Fruit fly (Drosophila melanogaster) whole organism, adult: ENCODE data around the gene comm3.

Experiments used
- CG11617 ChIP-seq: fragments of 200-800 bp; sonication (Bioruptor generic); optimal IDR thresholded peaks from 2 replicates; lab custom pipeline; 2017; ENCODE audit warnings: mild to moderate bottlenecking, missing biosample characterization, missing genetic modification reagents, missing genetic modification characterization
- CG12768 ChIP-seq: fragments of 200-800 bp; sonication (Bioruptor generic); optimal IDR thresholded peaks from 2 replicates; lab custom pipeline; 2017; ENCODE audit warnings: missing biosample characterization, missing genetic modification characterization, mild to moderate bottlenecking, moderate library complexity, missing genetic modification reagents
- CG14711 ChIP-seq: fragments of 200-800 bp; sonication (Bioruptor generic); optimal IDR thresholded peaks from 2 replicates; lab custom pipeline; 2018; ENCODE audit warnings: missing biosample characterization, mild to moderate bottlenecking, missing genetic modification characterization, moderate library complexity
- CG1620 ChIP-seq: fragments of 200-800 bp; sonication (Bioruptor generic); optimal IDR thresholded peaks from 2 replicates; lab custom pipeline; 2016; ENCODE audit warnings: missing biosample characterization, missing genetic modification characterization
- CG33017 ChIP-seq: fragments of 200-800 bp; sonication (Bioruptor generic); optimal IDR thresholded peaks from 2 replicates; lab custom pipeline; 2018; ENCODE audit warnings: missing biosample characterization, mild to moderate bottlenecking, missing genetic modification characterization, moderate library complexity
- CG5204 ChIP-seq: fragments of 200-800 bp; sonication (Bioruptor generic); optimal IDR thresholded peaks from 2 replicates; lab custom pipeline; 2016; ENCODE audit warnings: missing biosample characterization, missing genetic modification characterization
- CG7045 ChIP-seq: fragments of 200-800 bp; sonication (Bioruptor generic); optimal IDR thresholded peaks from 2 replicates; lab custom pipeline; 2017; ENCODE audit warnings: missing biosample characterization, mild to moderate bottlenecking, missing genetic modification characterization
- CG7101 ChIP-seq: fragments of 200-800 bp; sonication (Bioruptor generic); optimal IDR thresholded peaks from 2 replicates; lab custom pipeline; 2018; ENCODE audit warnings: missing biosample characterization, mild to moderate bottlenecking, missing genetic modification characterization, moderate library complexity
- Clk ChIP-seq: fragments of 200-800 bp; sonication (Bioruptor generic); optimal IDR thresholded peaks from 2 replicates; lab custom pipeline; 2017; ENCODE audit warnings: missing biosample characterization, missing genetic modification characterization
- Crg-1 ChIP-seq: fragments of 200-800 bp; sonication (Bioruptor generic); optimal IDR thresholded peaks from 2 replicates; lab custom pipeline; 2016; ENCODE audit warnings: missing biosample characterization, missing genetic modification characterization
- Hr96 ChIP-seq: fragments of 200-800 bp; sonication (Bioruptor generic); optimal IDR thresholded peaks from 2 replicates; lab custom pipeline; 2016; ENCODE audit warnings: missing biosample characterization, missing genetic modification characterization
- Mnt ChIP-seq: fragments of 200-800 bp; sonication (Bioruptor generic); optimal IDR thresholded peaks from 2 replicates; lab custom pipeline; 2016; ENCODE audit warnings: missing biosample characterization, mild to moderate bottlenecking, missing genetic modification characterization
- bab1 ChIP-seq: fragments of 200-800 bp; sonication (Bioruptor generic); optimal IDR thresholded peaks from 3 replicates; lab custom pipeline; 2019; ENCODE audit warnings: missing biosample characterization, mild to moderate bottlenecking, missing genetic modification characterization, moderate library complexity
- cic ChIP-seq: fragments of 200-800 bp; sonication (Bioruptor generic); optimal IDR thresholded peaks from 2 replicates; lab custom pipeline; 2017; ENCODE audit warnings: missing biosample characterization, mild to moderate bottlenecking, missing genetic modification characterization, moderate library complexity
- cnc ChIP-seq, 2 experiments: fragments of >200 bp; optimal IDR thresholded peaks; 2 replicates each; lab custom pipeline; 2017
- kay ChIP-seq: fragments of 200-800 bp; sonication (Bioruptor generic); peaks from one replicate; lab custom pipeline; 2016; ENCODE audit warnings: missing biosample characterization, missing genetic modification characterization, borderline replicate concordance
- ovo ChIP-seq: fragments of 200-800 bp; sonication (Bioruptor generic); optimal IDR thresholded peaks from 2 replicates; lab custom pipeline; 2016; ENCODE audit warnings: missing biosample characterization, missing genetic modification characterization
- pad ChIP-seq: fragments of 200-800 bp; sonication (Bioruptor generic); optimal IDR thresholded peaks from 3 replicates; lab custom pipeline; 2017; ENCODE audit warnings: missing biosample characterization, missing genetic modification characterization, mild to moderate bottlenecking, moderate library complexity, missing genetic modification reagents
- tj ChIP-seq: fragments of 200-800 bp; sonication (Bioruptor generic); optimal IDR thresholded peaks from 3 replicates; lab custom pipeline; 2017; ENCODE audit warnings: missing biosample characterization, mild to moderate bottlenecking, missing genetic modification characterization, moderate library complexity
- toe ChIP-seq: fragments of 200-800 bp; sonication (Bioruptor generic); optimal IDR thresholded peaks from 2 replicates; lab custom pipeline; 2016; ENCODE audit warnings: missing biosample characterization, missing genetic modification characterization

comm3 gene

DNA sequence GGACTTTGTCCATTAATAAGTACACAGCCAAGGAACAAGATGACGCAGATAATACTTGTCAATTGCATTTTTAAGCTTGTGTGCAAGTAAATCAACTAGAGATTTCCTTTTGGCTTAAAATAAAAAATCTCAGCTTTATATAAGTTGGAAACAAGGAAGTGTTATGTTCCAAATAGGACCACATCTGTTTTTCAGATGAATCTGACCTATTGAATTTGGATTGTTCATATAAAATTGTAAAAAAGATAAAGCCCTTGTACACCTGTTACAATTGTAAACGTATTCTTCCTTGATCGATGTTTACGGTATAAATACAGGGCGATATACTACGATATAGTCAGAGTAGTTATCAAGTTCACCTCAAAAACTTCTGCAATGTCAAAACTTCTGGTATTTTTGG is 9.7 kb upstream of the comm3 start, which contains the start of the genes Eig71Ef and Eig71Eg:
Gene Eig71Ef (minus strand): TSS at position 101 of the 400 bp plus-strand sequence.
Gene Eig71Eg (plus strand): TSS at position 339 of the 400 bp plus-strand sequence.
- TF ChIP-seq toe (GFP tag; lab: Kevin White, UChicago) = no peak
- TF ChIP-seq cnc (optimal IDR thresholded peaks at IDR 0.05; lab: Kevin White, UChicago) = no peak
- no peak for TF ChIP-seq CG33017
- no peak for TF ChIP-seq CG11617
- no peak for TF ChIP-seq Hr96 (GFP tag; lab: Kevin White, UChicago)
- TF ChIP-seq CG12768 (GFP tag; lab: Kevin White, UChicago) = no peak
- no peak for TF ChIP-seq bab1 (GFP tag; lab: Kevin White, UChicago)
- no peak for TF ChIP-seq CG7101 (tag; lab: Kevin White, UChicago)
- TF ChIP-seq CG5204 = no peak
- TF ChIP-seq Mnt (GFP tag; lab: Kevin White, UChicago) = no peak

DNA sequence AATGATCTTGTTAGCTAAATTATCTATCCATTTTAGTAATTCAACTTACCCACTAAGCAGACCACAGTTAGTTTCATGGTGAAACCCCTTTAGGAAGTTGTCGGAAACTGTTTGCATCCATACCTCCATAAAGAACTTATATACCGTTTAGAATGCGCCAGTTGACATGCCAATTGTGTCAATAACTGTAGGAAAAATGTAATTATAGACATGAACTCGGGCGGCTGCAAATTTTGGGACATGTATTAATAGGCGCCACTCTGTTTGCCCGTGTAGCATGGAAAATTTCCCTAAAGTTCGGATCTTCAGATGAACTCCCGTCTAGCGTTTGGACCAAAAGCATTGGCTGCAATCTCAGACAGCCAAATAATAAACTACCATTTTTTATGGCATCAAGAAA is 8.3 kb upstream of the comm3 start, which contains the start of gene Eig71Ee:
Gene Eig71Ee (minus strand): TSS at position 101 of the 400 bp plus-strand sequence.
- TF ChIP-seq CG11617 (no peak), Crg-1 (GFP tag; lab: Kevin White, UChicago) (no peak), Clk (GFP tag; lab: Kevin White, UChicago) (no peak), cnc (optimal IDR thresholded peaks at IDR 0.05; lab: Kevin White, UChicago) (no peak), toe (GFP tag; lab: Kevin White, UChicago) (no peak), cic (GFP tag; lab: Kevin White, UChicago) (no peak)

DNA sequence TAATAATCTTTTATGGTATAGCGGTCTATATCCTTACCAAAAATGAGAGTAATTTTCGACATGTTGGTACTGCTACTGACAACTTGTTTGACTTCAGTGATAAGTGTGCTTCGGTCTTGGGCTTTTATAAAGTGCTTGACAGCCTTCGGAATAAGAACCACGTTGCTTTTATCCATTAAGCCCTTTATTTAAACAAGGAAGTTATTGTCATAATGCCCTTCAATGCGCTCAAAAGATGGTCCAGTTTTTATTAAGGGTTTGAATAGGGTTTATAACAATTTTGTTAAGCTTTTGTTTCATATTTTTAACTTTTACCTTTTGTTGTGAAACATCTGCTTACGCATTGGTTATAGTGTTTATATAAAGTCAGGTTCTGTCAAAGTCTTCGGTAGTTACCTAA is 4.6 kb upstream of the comm3 start, which contains the start of the genes Eig71Ec and Eig71Ed:
Gene Eig71Ec (minus strand): TSS at position 101 of the 400 bp plus-strand sequence.
Gene Eig71Ed (plus strand): TSS at position 384 of the 400 bp plus-strand sequence.
- TF ChIP-seq toe (GFP tag; lab: Kevin White, UChicago) (no peak), CG33017 (no peak), Hr96 (GFP tag; lab: Kevin White, UChicago) (no peak), CG7101 (tag; lab: Kevin White, UChicago) (no peak), ovo (GFP tag; lab: Kevin White, UChicago) (no peak), bab1 (GFP tag; lab: Kevin White, UChicago) (no peak), cnc (optimal IDR thresholded peaks at IDR 0.05; lab: Kevin White, UChicago) (no peak), CG12768 (GFP tag; lab: Kevin White, UChicago) (no peak), CG11617 (no peak), Crg-1 (GFP tag; lab: Kevin White, UChicago) (no peak), CG7045 (GFP tag; lab: Kevin White, UChicago) (no peak), cic (GFP tag; lab: Kevin White, UChicago) (no peak), CG5204 (no peak), Clk (GFP tag; lab: Kevin White, UChicago) (no peak), CG1620 (GFP tag; lab: Kevin White, UChicago) (no peak), kay (GFP tag; lab: Kevin White, UChicago) (no peak)

DNA sequence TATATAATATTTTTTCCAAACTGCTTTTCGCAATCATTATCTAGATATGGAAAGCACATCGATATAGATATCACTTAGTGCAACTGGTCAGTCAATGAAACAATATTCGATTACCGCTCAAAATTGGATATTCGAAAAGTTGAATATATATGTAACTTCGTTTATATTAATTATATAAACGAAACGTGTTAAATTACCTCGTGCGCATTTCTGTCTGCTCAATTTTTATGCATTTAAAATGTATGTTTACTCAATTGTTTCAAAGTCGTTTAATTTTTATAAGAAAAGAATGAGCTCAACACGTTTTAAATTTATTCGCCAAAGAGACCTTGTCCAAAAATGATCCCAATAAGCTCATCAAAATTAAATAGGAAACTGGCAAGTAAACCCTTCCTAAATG is 3.0 kb upstream of the comm3 start, which contains the start of gene CG43084:
Gene CG43084 (plus strand): TSS at position 301 of the 400 bp plus-strand sequence.
- no peak for TF ChIP-seq CG7045 (GFP tag; lab: Kevin White, UChicago)
- TF ChIP-seq cnc (optimal IDR thresholded peaks at IDR 0.05; lab: Kevin White, UChicago) = no peak
- TF ChIP-seq kay (GFP tag; lab: Kevin White, UChicago) = no peak
- no peak for TF ChIP-seq tj (GFP tag; lab: Kevin White, UChicago)
- no peak for TF ChIP-seq CG33017
- no peak for TF ChIP-seq cic (GFP tag; lab: Kevin White, UChicago)
- TF ChIP-seq Crg-1 (GFP tag; lab: Kevin White, UChicago) = no peak
- TF ChIP-seq CG14711 (tag; lab: Kevin White, UChicago) = no peak
- TF ChIP-seq Hr96 (GFP tag; lab: Kevin White, UChicago) = no peak
- TF ChIP-seq pad (GFP tag; lab: Kevin White, UChicago) = no peak
- TF ChIP-seq CG11617 = no peak
- no peak for TF ChIP-seq Clk (GFP tag; lab: Kevin White, UChicago)
- TF ChIP-seq CG1620 (GFP tag; lab: Kevin White, UChicago) = no peak
- TF ChIP-seq CG5204 = no peak
- no peak for TF ChIP-seq CG7101 (tag; lab: Kevin White, UChicago)
- no peak for TF ChIP-seq ovo (GFP tag; lab: Kevin White, UChicago)
- no peak for TF ChIP-seq bab1 (GFP tag; lab: Kevin White, UChicago)
- TF ChIP-seq CG12768 (GFP tag; lab: Kevin White, UChicago) = no peak
- TF ChIP-seq toe (GFP tag; lab: Kevin White, UChicago) = no peak
- TF ChIP-seq Mnt (GFP tag; lab: Kevin White, UChicago) = no peak

DNA sequence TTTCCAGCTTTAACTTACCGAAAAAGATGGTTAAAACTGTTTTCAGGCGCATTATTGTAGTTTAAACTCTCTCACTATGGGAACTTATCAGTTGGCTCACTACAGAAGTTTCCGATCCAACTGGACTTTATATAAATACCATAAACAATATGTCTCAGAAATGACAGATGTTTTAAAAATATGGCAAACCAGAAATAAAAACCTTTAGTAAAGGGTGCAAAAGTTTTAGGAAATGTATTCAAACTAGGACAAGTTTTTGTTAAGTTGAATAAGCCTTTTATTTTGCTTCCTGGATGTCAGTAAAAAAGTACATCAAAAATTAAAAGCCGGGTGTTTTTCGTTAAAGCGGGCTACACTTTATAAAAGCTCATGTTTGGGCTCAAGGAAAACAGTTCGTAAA is 2.0 kb upstream of the comm3 start, which contains the start of the genes Eig71Ea and Eig71Eb:
Gene Eig71Ea (minus strand): TSS at position 101 of the 400 bp plus-strand sequence.
Gene Eig71Eb (plus strand): TSS at position 376 of the 400 bp plus-strand sequence.
- TF ChIP-seq cic (GFP tag; lab: Kevin White, UChicago) = no peak
- TF ChIP-seq toe (GFP tag; lab: Kevin White, UChicago) = no peak
- TF ChIP-seq CG14711 (tag; lab: Kevin White, UChicago) = no peak
- TF ChIP-seq CG7101 (tag; lab: Kevin White, UChicago) = no peak
- TF ChIP-seq pad (GFP tag; lab: Kevin White, UChicago) = no peak
- no peak for TF ChIP-seq Clk (GFP tag; lab: Kevin White, UChicago)
- no peak for TF ChIP-seq bab1 (GFP tag; lab: Kevin White, UChicago)
- no peak for TF ChIP-seq CG1620 (GFP tag; lab: Kevin White, UChicago)
- no peak for TF ChIP-seq kay (GFP tag; lab: Kevin White, UChicago)
- no peak for TF ChIP-seq Mnt (GFP tag; lab: Kevin White, UChicago)
- TF ChIP-seq CG7045 (GFP tag; lab: Kevin White, UChicago) = no peak
- TF ChIP-seq tj (GFP tag; lab: Kevin White, UChicago) = no peak
- TF ChIP-seq CG5204 = no peak
- TF ChIP-seq cnc (optimal IDR thresholded peaks at IDR 0.05; lab: Kevin White, UChicago) = no peak
- no peak for TF ChIP-seq ovo (GFP tag; lab: Kevin White, UChicago)
- no peak for TF ChIP-seq Hr96 (GFP tag; lab: Kevin White, UChicago)
- TF ChIP-seq CG11617 = no peak
- TF ChIP-seq Crg-1 (GFP tag; lab: Kevin White, UChicago) = no peak
- TF ChIP-seq CG12768 (GFP tag; lab: Kevin White, UChicago) = no peak
